Worm (Caenorhabditis elegans) whole organism, L2 larva: ENCODE measurements around the gene C14A6.13.

Experiments
- C34F6.9 ChIP-seq: fragments of 150-350 bp; optimal IDR thresholded peaks from 2 replicates; lab custom pipeline; 2014; ENCODE audit warnings: missing biosample characterization, missing genetic modification characterization
- F13H6.1 ChIP-seq: sonication (generic microtip); optimal IDR thresholded peaks from 2 replicates; lab custom pipeline; 2016; ENCODE audit warnings: missing genetic modification characterization, missing compliant biosample characterization
- Y55F3AM.14 ChIP-seq: fragments of 200-800 bp; sonication (Bioruptor generic); optimal IDR thresholded peaks from 2 replicates; lab custom pipeline; 2018; ENCODE audit warnings: mild to moderate bottlenecking, missing genetic modification characterization, missing compliant biosample characterization
- alr-1 ChIP-seq: fragments of 150-350 bp; optimal IDR thresholded peaks from 2 replicates; lab custom pipeline; 2014; ENCODE audit warnings: missing biosample characterization, missing genetic modification characterization
- aly-2 ChIP-seq: fragments of 150-350 bp; optimal IDR thresholded peaks from 2 replicates; lab custom pipeline; 2014; ENCODE audit warnings: missing biosample characterization, missing genetic modification characterization
- ama-1 ChIP-seq: fragments of 150-350 bp; optimal IDR thresholded peaks from 2 replicates; lab custom pipeline; 2018; ENCODE audit warnings: inconsistent platforms
- ceh-16 ChIP-seq: fragments of 150-350 bp; optimal IDR thresholded peaks from 2 replicates; lab custom pipeline; 2014; ENCODE audit warnings: missing biosample characterization, missing genetic modification characterization
- crh-2 ChIP-seq: sonication (generic microtip); optimal IDR thresholded peaks from 2 replicates; lab custom pipeline; 2017; ENCODE audit warnings: missing biosample characterization, missing genetic modification characterization
- dmd-4 ChIP-seq: sonication (generic microtip); optimal IDR thresholded peaks from 2 replicates; lab custom pipeline; 2017; ENCODE audit warnings: missing biosample characterization, missing genetic modification characterization
- egl-27 ChIP-seq: sonication (generic microtip); optimal IDR thresholded peaks from 3 replicates; lab custom pipeline; 2017; ENCODE audit warnings: missing biosample characterization, missing genetic modification reagents, missing genetic modification characterization
- elt-1 ChIP-seq: fragments of 150-350 bp; optimal IDR thresholded peaks from 2 replicates; lab custom pipeline; 2014; ENCODE audit warnings: missing biosample characterization, missing genetic modification characterization
- elt-3 ChIP-seq: sonication (generic microtip); optimal IDR thresholded peaks from 2 replicates; lab custom pipeline; 2017; ENCODE audit warnings: missing biosample characterization, missing genetic modification characterization
- fos-1 ChIP-seq: fragments of 150-350 bp; optimal IDR thresholded peaks from 2 replicates; lab custom pipeline; 2014; ENCODE audit warnings: missing biosample characterization, missing genetic modification characterization
- gmeb-1 ChIP-seq: fragments of 150-350 bp; optimal IDR thresholded peaks from 2 replicates; lab custom pipeline; 2014; ENCODE audit warnings: missing biosample characterization, missing genetic modification characterization
- lin-11 ChIP-seq: fragments of 150-350 bp; sonication (generic microtip); optimal IDR thresholded peaks from 2 replicates; lab custom pipeline; 2014; ENCODE audit warnings: missing biosample characterization, missing genetic modification characterization, inconsistent platforms, mixed read lengths
- lin-13 ChIP-seq: fragments of 150-350 bp; optimal IDR thresholded peaks from 2 replicates; lab custom pipeline; 2014; ENCODE audit warnings: missing biosample characterization, missing genetic modification reagents, missing genetic modification characterization
- lin-39 ChIP-seq: fragments of 150-350 bp; optimal IDR thresholded peaks from 2 replicates; lab custom pipeline; 2014; ENCODE audit warnings: missing biosample characterization, missing genetic modification reagents, missing genetic modification characterization
- lsy-2 ChIP-seq, 2 experiments: fragments of 150-350 bp in 1 of 2; sonication (generic microtip) in 1 of 2; optimal IDR thresholded peaks; 2 replicates each; lab custom pipeline; 2014 to 2017; ENCODE audit warnings: missing biosample characterization in 2 of 2, missing genetic modification characterization in 2 of 2
- mab-5 ChIP-seq: fragments of 150-350 bp; optimal IDR thresholded peaks from 2 replicates; lab custom pipeline; 2014; ENCODE audit warnings: missing biosample characterization, missing genetic modification characterization
- mbf-1 ChIP-seq: sonication (generic microtip); optimal IDR thresholded peaks from 2 replicates; lab custom pipeline; 2017; ENCODE audit warnings: missing biosample characterization, missing genetic modification characterization
- mdl-1 ChIP-seq, 2 experiments: fragments of 150-350 bp in 1 of 2; sonication (generic microtip) in 1 of 2; optimal IDR thresholded peaks; 2 replicates each; lab custom pipeline; 2017; ENCODE audit warnings: missing biosample characterization in 2 of 2, missing genetic modification characterization in 2 of 2
- nhr-10 ChIP-seq: sonication (generic microtip); optimal IDR thresholded peaks from 2 replicates; lab custom pipeline; 2017; ENCODE audit warnings: missing biosample characterization, missing genetic modification characterization
- nhr-12 ChIP-seq: fragments of 150-350 bp; optimal IDR thresholded peaks from 2 replicates; lab custom pipeline; 2014; ENCODE audit warnings: missing biosample characterization, missing genetic modification characterization
- nhr-237 ChIP-seq: fragments of 150-350 bp; optimal IDR thresholded peaks from 2 replicates; lab custom pipeline; 2014; ENCODE audit warnings: missing biosample characterization, missing genetic modification characterization
- nhr-25 ChIP-seq: fragments of 150-350 bp; sonication (generic microtip); optimal IDR thresholded peaks from 3 replicates; lab custom pipeline; 2014; ENCODE audit warnings: missing biosample characterization, missing genetic modification characterization
- nhr-6 ChIP-seq: fragments of 150-350 bp; optimal IDR thresholded peaks from 2 replicates; lab custom pipeline; 2014; ENCODE audit warnings: missing biosample characterization, missing genetic modification characterization
- nhr-77 ChIP-seq: fragments of 150-350 bp; optimal IDR thresholded peaks from 2 replicates; lab custom pipeline; 2014; ENCODE audit warnings: missing biosample characterization, missing genetic modification characterization
- peb-1 ChIP-seq: fragments of 150-350 bp; optimal IDR thresholded peaks from 2 replicates; lab custom pipeline; 2014; ENCODE audit warnings: missing biosample characterization, missing genetic modification characterization
- sem-4 ChIP-seq: fragments of 150-350 bp; optimal IDR thresholded peaks from 2 replicates; lab custom pipeline; 2014; ENCODE audit warnings: missing biosample characterization, missing genetic modification reagents, missing genetic modification characterization
- sma-3 ChIP-seq: sonication (generic microtip); optimal IDR thresholded peaks from 2 replicates; lab custom pipeline; 2016; ENCODE audit warnings: missing genetic modification reagents, missing genetic modification characterization, missing compliant biosample characterization
- sma-9 ChIP-seq, 2 experiments: fragments of 150-350 bp in 1 of 2; sonication (generic microtip) in 1 of 2; optimal IDR thresholded peaks; 2 replicates each; lab custom pipeline; 2014 to 2016; ENCODE audit warnings: missing genetic modification characterization in 2 of 2, mild to moderate bottlenecking in 1 of 2, missing biosample characterization in 1 of 2, missing compliant biosample characterization in 1 of 2, missing genetic modification reagents in 1 of 2, moderate library complexity in 1 of 2
- unc-39 ChIP-seq: fragments of 150-350 bp; optimal IDR thresholded peaks from 2 replicates; lab custom pipeline; 2014; ENCODE audit warnings: missing biosample characterization, missing genetic modification characterization
- unc-55 ChIP-seq: fragments of 150-350 bp; sonication (generic microtip); optimal IDR thresholded peaks from 3 replicates; lab custom pipeline; 2014; ENCODE audit warnings: missing biosample characterization, missing genetic modification reagents, missing genetic modification characterization
- ztf-1 ChIP-seq: fragments of 200-800 bp; sonication (Bioruptor generic); conservative IDR thresholded peaks from 2 replicates; pipeline ENCODE4 v1.3.6; 2022; ENCODE audit warnings: missing genetic modification characterization, missing compliant biosample characterization
- ztf-11 ChIP-seq: sonication (generic microtip); optimal IDR thresholded peaks from 2 replicates; lab custom pipeline; 2017; ENCODE audit warnings: missing biosample characterization, missing genetic modification characterization

Gene C14A6.13

ce11 chrV:18158172-18158571, 3.0 kb downstream of the C14A6.13 start:
- TF ChIP-seq nhr-10 (tag; lab: Kevin White, UChicago), result no peak
- TF ChIP-seq mdl-1 (tag; optimal IDR thresholded peaks at IDR 0.05; lab: Kevin White, UChicago), result no peak
- no peak for TF ChIP-seq nhr-237

- TF ChIP-seq sma-9 (GFP tag; optimal IDR thresholded peaks at IDR 0.05; lab: Kevin White, UChicago) (peak; percentile 13), sma-9 (tag; optimal IDR thresholded peaks at IDR 0.05; lab: Kevin White, UChicago) (no peak), lin-13 (GFP tag; lab: Kevin White, UChicago) (no peak)
Observed at ce11 chrV:18157707-18158106, 3.4 kb downstream of the C14A6.13 start, which contains the start of gene clec-48. Gene clec-48, plus strand, starts transcription at chrV:18158026.

- peak; percentile 4 for TF ChIP-seq fos-1 (tag; lab: Kevin White, UChicago)
- no peak for TF ChIP-seq nhr-25 (tag; lab: Kevin White, UChicago)
Observed at ce11 chrV:18146077-18146476, 15.1 kb downstream of the C14A6.13 start, which contains the start of gene C14A6.3. Gene C14A6.3, plus strand, starts transcription at chrV:18146377.

- TF ChIP-seq nhr-237 (no peak), nhr-12 (tag; lab: Kevin White, UChicago) (no peak), mab-5 (no peak), lin-13 (GFP tag; lab: Kevin White, UChicago) (no peak), ceh-16 (tag; lab: Kevin White, UChicago) (no peak), sma-3 (GFP tag; lab: Kevin White, UChicago) (no peak), mbf-1 (tag; lab: Kevin White, UChicago) (no peak), dmd-4 (tag; lab: Kevin White, UChicago) (no peak), C34F6.9 (tag; lab: Kevin White, UChicago) (no peak), F13H6.1 (tag; lab: Kevin White, UChicago) (no peak), lin-11 (no peak), ztf-11 (no peak), fos-1 (tag; lab: Kevin White, UChicago) (no peak)
Observed at ce11 chrV:18144442-18144841, 16.7 kb downstream of the C14A6.13 start.

ce11 chrV:18143445-18143844, 17.7 kb downstream of the C14A6.13 start, which contains the start of gene Y37H2A.14:
Gene Y37H2A.14, plus strand, starts transcription at chrV:18143745.
- TF ChIP-seq sem-4 (tag; lab: Kevin White, UChicago) (no peak), mbf-1 (tag; lab: Kevin White, UChicago) (no peak), Y55F3AM.14 (GFP tag; lab: Kevin White, UChicago) (no peak), lin-39 (tag; lab: Kevin White, UChicago) (no peak), ztf-11 (no peak)

- TF ChIP-seq alr-1 (tag; lab: Kevin White, UChicago) (no peak), mdl-1 (tag; optimal IDR thresholded peaks at IDR 0.05; lab: Kevin White, UChicago) (no peak), lin-39 (tag; lab: Kevin White, UChicago) (no peak), sma-3 (GFP tag; lab: Kevin White, UChicago) (no peak), nhr-77 (tag; lab: Kevin White, UChicago) (no peak), ceh-16 (tag; lab: Kevin White, UChicago) (no peak), nhr-25 (tag; lab: Kevin White, UChicago) (no peak), unc-39 (tag; lab: Kevin White, UChicago) (no peak)
- TF ChIP-seq, all 48 proteins: peak for 0
Observed at ce11 chrV:18142549-18142948, 18.6 kb downstream of the C14A6.13 start, which contains the start of gene Y37H2A.13. Gene Y37H2A.13, plus strand, starts transcription at chrV:18142849.

- TF ChIP-seq elt-3, result no peak
- no peak for TF ChIP-seq Y55F3AM.14 (GFP tag; lab: Kevin White, UChicago)
- TF ChIP-seq crh-2, result no peak
- TF ChIP-seq nhr-237, result no peak
- no peak for TF ChIP-seq elt-1 (tag; lab: Kevin White, UChicago)
- TF ChIP-seq nhr-10 (tag; lab: Kevin White, UChicago), result no peak
- no peak for TF ChIP-seq unc-55
- no peak for TF ChIP-seq nhr-12 (tag; lab: Kevin White, UChicago)
- no peak for TF ChIP-seq mbf-1 (tag; lab: Kevin White, UChicago)
- TF ChIP-seq ceh-16 (tag; lab: Kevin White, UChicago), result no peak
- no peak for TF ChIP-seq egl-27
- no peak for TF ChIP-seq unc-39 (tag; lab: Kevin White, UChicago)
- no peak for TF ChIP-seq gmeb-1
- no peak for TF ChIP-seq ztf-1 (GFP tag; lab: Robert Waterston, UW)
- TF ChIP-seq lsy-2 (tag; optimal IDR thresholded peaks at IDR 0.05; lab: Kevin White, UChicago), result no peak
- no peak for TF ChIP-seq peb-1 (tag; lab: Kevin White, UChicago)
- no peak for TF ChIP-seq nhr-6 (tag; lab: Kevin White, UChicago)
- TF ChIP-seq ama-1, result no peak
- TF ChIP-seq aly-2 (tag; lab: Kevin White, UChicago), result no peak
- TF ChIP-seq sma-9 (GFP tag; optimal IDR thresholded peaks at IDR 0.05; lab: Kevin White, UChicago), result no peak
- no peak for TF ChIP-seq sma-9 (tag; optimal IDR thresholded peaks at IDR 0.05; lab: Kevin White, UChicago)
Observed at ce11 chrV:18141161-18141560, 20.0 kb downstream of the C14A6.13 start, which contains the start of gene Y37H2A.11. Gene Y37H2A.11, plus strand, starts transcription at chrV:18141461.
